Worm (Caenorhabditis elegans): Measurements from ENCODE around the gene ceh-24.

- TF ChIP-seq him-1 (tag; optimal IDR thresholded peaks at IDR 0.05): no peak
- no peak for TF ChIP-seq W03F9.2 (tag; optimal IDR thresholded peaks at IDR 0.05)
Measured at ce11 chrV:13790557-13790956, 22.5 kb upstream of the ceh-24 start.
